Fruit fly (Drosophila melanogaster) whole organism, prepupa: ENCODE measurements around the gene CG42369.

Experiments
- Blimp-1 ChIP-seq: fragments of 200-800 bp; sonication (Bioruptor generic); optimal IDR thresholded peaks from 3 replicates; lab custom pipeline; 2017; ENCODE audit warnings: missing biosample characterization, missing genetic modification characterization, mild to moderate bottlenecking, moderate library complexity, missing genetic modification reagents
- CG16779 ChIP-seq: fragments of 200-800 bp; sonication (Bioruptor generic); optimal IDR thresholded peaks from 3 replicates; lab custom pipeline; 2017; ENCODE audit warnings: missing biosample characterization, mild to moderate bottlenecking, missing genetic modification characterization
- CG31627 ChIP-seq: fragments of 200-800 bp; sonication (Bioruptor generic); optimal IDR thresholded peaks from 3 replicates; lab custom pipeline; 2016; ENCODE audit warnings: missing biosample characterization, missing genetic modification characterization
- CG8119 ChIP-seq: fragments of 200-800 bp; sonication (Bioruptor generic); IDR thresholded peaks from 3 replicates; pipeline ENCODE4 v1.3.6; 2022; ENCODE audit warnings: missing biosample characterization, missing genetic modification characterization
- CG9139 ChIP-seq: fragments of 200-800 bp; sonication (Bioruptor generic); optimal IDR thresholded peaks from 3 replicates; lab custom pipeline; 2017; ENCODE audit warnings: missing biosample characterization, mild to moderate bottlenecking, missing genetic modification characterization
- Eip93F ChIP-seq: fragments of 200-800 bp; sonication (Bioruptor generic); optimal IDR thresholded peaks from 2 replicates; lab custom pipeline; 2016; ENCODE audit warnings: missing biosample characterization, mild to moderate bottlenecking, missing genetic modification characterization
- Lpt ChIP-seq: fragments of 200-800 bp; sonication (Bioruptor generic); optimal IDR thresholded peaks from 3 replicates; lab custom pipeline; 2016; ENCODE audit warnings: missing biosample characterization, missing genetic modification characterization
- Sox102F ChIP-seq: fragments of 200-800 bp; sonication (Bioruptor generic); optimal IDR thresholded peaks from 2 replicates; lab custom pipeline; 2016; ENCODE audit warnings: missing biosample characterization, mild to moderate bottlenecking, missing genetic modification characterization
- fd85E ChIP-seq: fragments of 200-800 bp; sonication (Bioruptor generic); optimal IDR thresholded peaks from 3 replicates; lab custom pipeline; 2016; ENCODE audit warnings: missing biosample characterization, missing genetic modification characterization
- pdm3 ChIP-seq: fragments of 200-800 bp; sonication (Bioruptor generic); optimal IDR thresholded peaks from 3 replicates; lab custom pipeline; 2016; ENCODE audit warnings: missing biosample characterization, missing genetic modification characterization

DNA sequence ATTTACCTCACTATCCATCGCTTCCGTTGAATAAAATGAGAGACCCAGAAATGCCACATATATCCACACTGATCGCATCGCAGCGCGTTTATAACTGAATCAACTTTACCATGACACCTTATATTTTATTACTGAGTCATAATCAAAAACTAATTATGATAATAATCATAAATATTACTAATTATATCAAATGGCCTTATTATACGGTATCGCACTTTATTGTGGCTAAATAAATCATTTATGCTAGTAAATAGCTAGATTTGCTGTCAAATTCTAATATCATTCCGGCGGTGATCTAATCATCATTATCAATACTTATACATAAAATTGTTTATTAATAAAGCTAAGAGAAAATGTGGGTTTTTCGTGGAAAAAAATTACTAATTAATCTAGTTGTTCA lies 38.8 kb downstream of the CG42369 start, which contains the start of gene CG9500:
- TF ChIP-seq pdm3 (GFP tag; lab: Kevin White, UChicago) (no peak), Sox102F (GFP tag; lab: Kevin White, UChicago) (no peak), CG9139 (GFP tag; lab: Kevin White, UChicago) (no peak), CG8119 (GFP tag; lab: Robert Waterston, UW) (no peak), Blimp-1 (GFP tag; lab: Kevin White, UChicago) (no peak), CG31627 (GFP tag; lab: Kevin White, UChicago) (no peak), Eip93F (GFP tag; lab: Kevin White, UChicago) (no peak), CG16779 (tag; lab: Kevin White, UChicago) (no peak), fd85E (no peak), Lpt (GFP tag; lab: Kevin White, UChicago) (no peak)
